Fruit fly (Drosophila melanogaster) whole organism, adult: ENCODE results near the gene Rab27.

Experiments
- CG14711 ChIP-seq: fragments of 200-800 bp; sonication (Bioruptor generic); optimal IDR thresholded peaks from 2 replicates; lab custom pipeline; 2018; ENCODE audit warnings: missing biosample characterization, mild to moderate bottlenecking, missing genetic modification characterization, moderate library complexity
- CG7045 ChIP-seq: fragments of 200-800 bp; sonication (Bioruptor generic); optimal IDR thresholded peaks from 2 replicates; lab custom pipeline; 2017; ENCODE audit warnings: missing biosample characterization, mild to moderate bottlenecking, missing genetic modification characterization

DNA sequence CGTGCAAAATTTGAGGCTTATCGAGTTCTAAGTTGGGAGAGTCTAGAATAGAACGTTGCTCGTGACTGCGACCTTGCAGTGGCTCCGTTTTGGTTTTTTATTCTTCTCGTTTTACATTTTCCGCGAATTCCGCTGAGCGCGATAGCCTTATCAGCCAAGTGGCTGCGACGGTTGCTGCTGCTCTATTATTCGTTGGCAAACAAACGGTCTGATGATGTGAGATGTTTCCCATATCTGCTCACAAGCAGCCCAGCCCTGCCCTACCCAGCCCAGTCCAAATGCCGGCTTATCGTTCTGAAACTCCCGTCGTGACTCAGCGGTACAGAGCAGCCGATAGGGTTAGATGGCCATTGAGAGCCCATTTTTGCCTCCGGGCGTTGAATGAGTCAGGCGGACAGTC, 3.7 kb upstream of the Rab27 start:
- no peak for TF ChIP-seq CG14711 (tag; lab: Kevin White, UChicago)
- no peak for TF ChIP-seq CG7045 (GFP tag; lab: Kevin White, UChicago)
